Fruit fly (Drosophila melanogaster) whole organism, embryonic: ENCODE measurements around the gene DENR.

Experiments used
- Atf3 ChIP-seq: fragments of 200-800 bp; sonication (Bioruptor generic); optimal IDR thresholded peaks from 3 replicates; lab custom pipeline; 2016; ENCODE audit warnings: missing biosample characterization, missing genetic modification characterization
- Blimp-1 ChIP-seq: fragments of 200-800 bp; sonication (Bioruptor generic); optimal IDR thresholded peaks from 3 replicates; lab custom pipeline; 2018; ENCODE audit warnings: missing biosample characterization, missing genetic modification characterization, mild to moderate bottlenecking, moderate library complexity, missing genetic modification reagents
- CG11456 ChIP-seq: fragments of 200-800 bp; sonication (Bioruptor generic); IDR thresholded peaks from 3 replicates; pipeline ENCODE4 v1.3.6; 2022; ENCODE audit warnings: missing biosample characterization, missing genetic modification characterization
- CG11504 ChIP-seq: fragments of 200-800 bp; sonication (Bioruptor generic); optimal IDR thresholded peaks from 3 replicates; lab custom pipeline; 2019; ENCODE audit warnings: missing biosample characterization, mild to moderate bottlenecking, missing genetic modification characterization, moderate library complexity
- CG12219 ChIP-seq: fragments of 200-800 bp; sonication (Bioruptor generic); optimal IDR thresholded peaks from 3 replicates; lab custom pipeline; 2018; ENCODE audit warnings: missing biosample characterization, mild to moderate bottlenecking, missing genetic modification characterization
- CG13287 ChIP-seq: fragments of 200-800 bp; sonication (Bioruptor generic); IDR thresholded peaks from 2 replicates; pipeline ENCODE4 v1.3.6; 2022; ENCODE audit warnings: missing biosample characterization, missing genetic modification characterization; ENCODE audit not compliant: partially characterized antibody
- CG1529 ChIP-seq: fragments of 200-800 bp; sonication (Bioruptor generic); optimal IDR thresholded peaks from 3 replicates; lab custom pipeline; 2018; ENCODE audit warnings: missing biosample characterization, missing genetic modification characterization
- CG15601 ChIP-seq: fragments of 200-800 bp; sonication (Bioruptor generic); optimal IDR thresholded peaks from 3 replicates; lab custom pipeline; 2019; ENCODE audit warnings: missing biosample characterization, mild to moderate bottlenecking, missing genetic modification characterization, moderate library complexity
- CG18262 ChIP-seq: fragments of 200-800 bp; optimal IDR thresholded peaks from 3 replicates; lab custom pipeline; 2019; ENCODE audit warnings: missing biosample characterization, mild to moderate bottlenecking, missing genetic modification characterization, moderate library complexity
- CG2712 ChIP-seq: fragments of 200-800 bp; optimal IDR thresholded peaks from 3 replicates; lab custom pipeline; 2019; ENCODE audit warnings: missing biosample characterization, mild to moderate bottlenecking, missing genetic modification characterization, moderate library complexity
- CG31441 ChIP-seq: fragments of 200-800 bp; sonication (Bioruptor generic); IDR thresholded peaks from 2 replicates; pipeline ENCODE4 v1.3.6; 2022; ENCODE audit warnings: missing biosample characterization, missing genetic modification characterization
- CG33213 ChIP-seq: fragments of 200-800 bp; sonication (Bioruptor generic); optimal IDR thresholded peaks from 3 replicates; lab custom pipeline; 2016; ENCODE audit warnings: missing biosample characterization, missing genetic modification characterization
- CG33557 ChIP-seq: fragments of 200-800 bp; sonication (Bioruptor generic); optimal IDR thresholded peaks from 2 replicates; lab custom pipeline; 2019; ENCODE audit warnings: missing biosample characterization, mild to moderate bottlenecking, missing genetic modification characterization, moderate library complexity
- CG3995 ChIP-seq: fragments of 200-800 bp; sonication (Bioruptor generic); optimal IDR thresholded peaks from 3 replicates; lab custom pipeline; 2016; ENCODE audit warnings: missing biosample characterization, missing genetic modification characterization
- CG4328 ChIP-seq: fragments of 200-800 bp; sonication (Bioruptor generic); optimal IDR thresholded peaks from 3 replicates; lab custom pipeline; 2017; ENCODE audit warnings: missing biosample characterization, missing genetic modification reagents, missing genetic modification characterization
- CG6272 ChIP-seq: fragments of 200-800 bp; sonication (Bioruptor generic); IDR thresholded peaks from 2 replicates; pipeline ENCODE4 v1.3.6; 2022; ENCODE audit warnings: missing biosample characterization, missing genetic modification characterization
- CG7745 ChIP-seq: fragments of 200-800 bp; sonication (Bioruptor generic); optimal IDR thresholded peaks from 2 replicates; lab custom pipeline; 2018; ENCODE audit warnings: missing biosample characterization, mild to moderate bottlenecking, missing genetic modification characterization, moderate library complexity
- CG8290 ChIP-seq, 3 experiments: fragments of 200-800 bp; sonication (Bioruptor generic); optimal IDR thresholded peaks; 2 replicates each; lab custom pipeline; 2016 to 2019; ENCODE audit warnings: missing biosample characterization in 3 of 3, missing genetic modification characterization in 3 of 3, mild to moderate bottlenecking in 2 of 3, moderate library complexity in 1 of 3
- D ChIP-seq, 2 experiments: fragments of 200-800 bp in 1 of 2; fragments of >200 bp in 1 of 2; sonication (Bioruptor generic) in 1 of 2; optimal IDR thresholded peaks; 2 replicates in 1 of 2; 3 replicates in 1 of 2; lab custom pipeline; 2017; ENCODE audit warnings: mild to moderate bottlenecking in 1 of 2, missing biosample characterization in 1 of 2, missing genetic modification characterization in 1 of 2, missing genetic modification reagents in 1 of 2
- Deaf1 ChIP-seq: fragments of 200-800 bp; optimal IDR thresholded peaks from 3 replicates; lab custom pipeline; 2019; ENCODE audit warnings: missing biosample characterization, mild to moderate bottlenecking, missing genetic modification characterization, moderate library complexity
- Dp ChIP-seq: fragments of 200-800 bp; sonication (Bioruptor generic); optimal IDR thresholded peaks from 2 replicates; lab custom pipeline; 2018; ENCODE audit warnings: missing biosample characterization, mild to moderate bottlenecking, missing genetic modification characterization, moderate library complexity
- E2f2 ChIP-seq: fragments of 200-800 bp; sonication (Bioruptor generic); IDR thresholded peaks from 2 replicates; pipeline ENCODE4 v1.3.6; 2022; ENCODE audit warnings: missing biosample characterization, missing genetic modification characterization
- Jarid2 ChIP-seq: fragments of 200-800 bp; sonication (Bioruptor generic); optimal IDR thresholded peaks from 3 replicates; lab custom pipeline; 2017; ENCODE audit warnings: mild to moderate bottlenecking, missing biosample characterization, missing genetic modification reagents, missing genetic modification characterization
- Med ChIP-seq: fragments of 200-800 bp; sonication (Bioruptor generic); peaks from one replicate; lab custom pipeline; 2016; ENCODE audit warnings: missing biosample characterization, missing genetic modification characterization, mild to moderate bottlenecking, inconsistent platforms, moderate library complexity
- Myb ChIP-seq: fragments of 200-800 bp; sonication (Bioruptor generic); optimal IDR thresholded peaks from 2 replicates; lab custom pipeline; 2016; ENCODE audit warnings: missing biosample characterization, missing genetic modification characterization
- PHDP ChIP-seq: fragments of 200-800 bp; sonication (Bioruptor generic); optimal IDR thresholded peaks from 3 replicates; lab custom pipeline; 2018; ENCODE audit warnings: missing biosample characterization, mild to moderate bottlenecking, missing genetic modification characterization, moderate library complexity
- Sox102F ChIP-seq: fragments of 200-800 bp; sonication (Bioruptor generic); optimal IDR thresholded peaks from 2 replicates; lab custom pipeline; 2018; ENCODE audit warnings: missing biosample characterization, mild to moderate bottlenecking, missing genetic modification characterization, moderate library complexity
- bigmax ChIP-seq: fragments of 200-800 bp; sonication (Bioruptor generic); optimal IDR thresholded peaks from 2 replicates; lab custom pipeline; 2018; ENCODE audit warnings: missing biosample characterization, mild to moderate bottlenecking, missing genetic modification characterization
- cas ChIP-seq: fragments of 200-800 bp; sonication (Bioruptor generic); IDR thresholded peaks from 2 replicates; pipeline ENCODE4 v1.3.6; 2022; ENCODE audit warnings: missing biosample characterization, missing genetic modification characterization
- chinmo ChIP-seq: fragments of 200-800 bp; sonication (Bioruptor generic); IDR thresholded peaks from 4 replicates; pipeline ENCODE4 v1.3.6; 2022; ENCODE audit warnings: missing biosample characterization, missing genetic modification characterization; ENCODE audit not compliant: partially characterized antibody
- ci ChIP-seq: fragments of 200-800 bp; sonication (Bioruptor generic); IDR thresholded peaks from 3 replicates; pipeline ENCODE4 v1.3.6; 2022; ENCODE audit warnings: missing biosample characterization, missing genetic modification characterization
- dysf ChIP-seq: fragments of 200-800 bp; sonication (Bioruptor generic); IDR thresholded peaks from 3 replicates; pipeline ENCODE4 v1.3.6; 2022; ENCODE audit warnings: missing biosample characterization, missing genetic modification characterization
- esg ChIP-seq: fragments of 200-800 bp; sonication (Bioruptor generic); conservative IDR thresholded peaks from 2 replicates; pipeline ENCODE4 v1.3.6; 2022; ENCODE audit warnings: missing biosample characterization, missing genetic modification characterization
- klu ChIP-seq: fragments of 200-800 bp; sonication (Bioruptor generic); IDR thresholded peaks from 2 replicates; pipeline ENCODE4 v1.3.6; 2022; ENCODE audit warnings: missing biosample characterization, missing genetic modification characterization
- lola ChIP-seq, 3 experiments: fragments of >200 bp in 2 of 3; fragments of 200-800 bp in 1 of 3; sonication (Bioruptor generic) in 1 of 3; optimal IDR thresholded peaks; 2 replicates each; lab custom pipeline; 2017 to 2019; ENCODE audit warnings: missing biosample characterization in 3 of 3, missing genetic modification characterization in 3 of 3, mild to moderate bottlenecking in 1 of 3, moderate library complexity in 1 of 3
- oc ChIP-seq: fragments of 200-800 bp; sonication (Bioruptor generic); optimal IDR thresholded peaks from 2 replicates; lab custom pipeline; 2018; ENCODE audit warnings: missing biosample characterization, mild to moderate bottlenecking, missing genetic modification characterization, moderate library complexity
- otp ChIP-seq: fragments of 200-800 bp; sonication (Bioruptor generic); IDR thresholded peaks from 3 replicates; pipeline ENCODE4, ENCODE4 v1.3.6; 2022; ENCODE audit warnings: missing biosample characterization, missing genetic modification characterization
- pfk ChIP-seq: fragments of 200-800 bp; sonication (Bioruptor generic); optimal IDR thresholded peaks from 2 replicates; lab custom pipeline; 2018; ENCODE audit warnings: missing biosample characterization, mild to moderate bottlenecking, missing genetic modification characterization, moderate library complexity
- phol ChIP-seq: fragments of 200-800 bp; sonication (Bioruptor generic); optimal IDR thresholded peaks from 3 replicates; lab custom pipeline; 2018; ENCODE audit warnings: missing biosample characterization, mild to moderate bottlenecking, missing genetic modification characterization, moderate library complexity
- seq ChIP-seq: fragments of 200-800 bp; sonication (Bioruptor generic); IDR thresholded peaks from 2 replicates; pipeline ENCODE4 v1.3.6; 2022; ENCODE audit warnings: missing biosample characterization, missing genetic modification characterization
- tin ChIP-seq: fragments of 200-800 bp; sonication (Bioruptor generic); optimal IDR thresholded peaks from 3 replicates; lab custom pipeline; 2016; ENCODE audit warnings: missing biosample characterization, missing genetic modification characterization
- tna ChIP-seq: fragments of 200-800 bp; sonication (Bioruptor generic); IDR thresholded peaks from 2 replicates; pipeline ENCODE4 v1.3.6; 2022; ENCODE audit warnings: missing biosample characterization, missing genetic modification characterization; ENCODE audit not compliant: partially characterized antibody
- tx ChIP-seq: fragments of 200-800 bp; sonication (Bioruptor generic); optimal IDR thresholded peaks from 2 replicates; lab custom pipeline; 2016; ENCODE audit warnings: missing biosample characterization, missing genetic modification characterization
- vfl ChIP-seq: fragments of 200-800 bp; sonication (Bioruptor generic); optimal IDR thresholded peaks from 2 replicates; lab custom pipeline; 2016; ENCODE audit warnings: missing biosample characterization, missing genetic modification characterization

The DENR gene

DNA sequence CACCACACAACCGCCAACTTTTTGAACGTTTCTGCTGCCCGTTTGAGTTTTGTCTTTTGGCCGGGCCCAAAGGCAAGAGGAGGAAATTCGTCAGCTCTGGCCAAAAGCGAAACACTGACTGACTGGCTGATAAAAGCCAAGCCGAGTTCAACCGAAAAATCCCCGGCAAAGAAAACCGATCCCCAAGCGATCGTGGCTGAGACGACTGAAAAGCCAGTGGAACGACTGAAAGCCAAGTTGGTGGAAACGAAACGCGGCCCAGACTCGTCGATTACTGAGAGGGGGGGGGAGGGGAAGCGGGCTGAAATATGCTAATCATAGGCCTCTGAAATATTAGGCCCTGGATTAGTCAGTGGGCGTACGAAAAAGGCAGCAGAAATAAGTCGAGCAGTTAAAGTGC lies 9.9 kb downstream of the DENR start, which contains the start of gene CG13003 (continued):
- TF ChIP-seq CG15601 (tag; lab: Kevin White, UChicago) (no peak), ci (GFP tag; lab: Robert Waterston, UW) (peak; percentile 11; the same call in 1 of the 3 replicates), klu (GFP tag; lab: Robert Waterston, UW) (no peak), pfk (peak; percentile 94), otp (GFP tag; lab: Robert Waterston, UW) (0 out of 3 replicates have a peak, but pooled peaks have one; percentile 45), Deaf1 (tag; lab: Kevin White, UChicago) (peak; percentile 88), Dp (GFP tag; lab: Kevin White, UChicago) (no peak), oc (tag; lab: Kevin White, UChicago) (peak; percentile 54), tna (GFP tag; lab: Robert Waterston, UW) (0 out of 2 replicates have a peak, but pooled peaks have one; percentile 7), seq (GFP tag; lab: Robert Waterston, UW) (no peak), Med (GFP tag; lab: Kevin White, UChicago) (peak; percentile 71), Sox102F (GFP tag; lab: Kevin White, UChicago) (no peak), CG11456 (GFP tag; lab: Robert Waterston, UW) (no peak), dysf (GFP tag; lab: Robert Waterston, UW) (0 out of 3 replicates have a peak, but pooled peaks have one; percentile 15)

dm6 chrX:16874671-16875070 lies 11.7 kb downstream of the DENR start:
- TF ChIP-seq E2f2 = peak; percentile 37; the same call in 1 of the 2 replicates
- peak; percentile 24 for TF ChIP-seq Deaf1 (tag; lab: Kevin White, UChicago)
- no peak for TF ChIP-seq CG33557 (GFP tag; lab: Kevin White, UChicago)
- peak; percentile 82; the same call in 1 of the 4 replicates for TF ChIP-seq chinmo (GFP tag; lab: Robert Waterston, UW)
- peak; percentile 43 for TF ChIP-seq Jarid2 (GFP tag; lab: Kevin White, UChicago)
- TF ChIP-seq CG11456 (GFP tag; lab: Robert Waterston, UW) = 0 out of 3 replicates have a peak, but pooled peaks have one; percentile 38
- peak; percentile 92 for TF ChIP-seq pfk
- TF ChIP-seq CG13287 (GFP tag; lab: Robert Waterston, UW) = peak; percentile 10; the same call in 1 of the 2 replicates
- no peak for TF ChIP-seq CG8290 (GFP tag; optimal IDR thresholded peaks at IDR 0.05; lab: Kevin White, UChicago)
- TF ChIP-seq CG8290 (tag; optimal IDR thresholded peaks at IDR 0.05; lab: Kevin White, UChicago) = peak in 1 of 2 experiments; percentile 3
- no peak for TF ChIP-seq D (optimal IDR thresholded peaks at IDR 0.05; lab: Kevin White, UChicago)
- no peak for TF ChIP-seq D (GFP tag; optimal IDR thresholded peaks at IDR 0.05; lab: Kevin White, UChicago)
- peak; percentile 33 for TF ChIP-seq Myb (GFP tag; lab: Kevin White, UChicago)
- TF ChIP-seq vfl (GFP tag; lab: Kevin White, UChicago) = no peak

DNA sequence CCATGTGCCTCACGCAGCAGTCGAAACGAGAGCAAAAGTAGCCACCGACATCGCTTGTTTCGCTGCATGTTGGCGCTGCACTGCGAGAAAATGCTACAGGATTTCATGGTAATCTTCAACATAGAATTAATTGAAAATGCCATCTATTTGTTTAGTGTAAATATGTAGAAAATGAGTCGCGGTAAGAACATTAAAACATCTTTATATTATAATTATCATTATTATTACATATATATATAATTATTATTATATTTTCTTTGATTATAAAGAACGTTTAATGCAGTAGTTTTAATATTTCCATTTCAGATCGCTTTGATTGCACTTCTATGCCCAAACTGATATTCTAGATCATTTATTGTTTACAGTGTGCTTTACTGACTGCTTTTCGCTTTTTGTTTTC lies 13.3 kb downstream of the DENR start:
- no peak for TF ChIP-seq Dp (GFP tag; lab: Kevin White, UChicago)
- peak; percentile 44 for TF ChIP-seq CG18262 (tag; lab: Kevin White, UChicago)
- TF ChIP-seq lola (GFP tag; optimal IDR thresholded peaks at IDR 0.05; lab: Kevin White, UChicago) = peak in 1 of 3 experiments; percentile 6
- TF ChIP-seq CG11504 (tag; lab: Kevin White, UChicago) = peak; percentile 52
- TF ChIP-seq bigmax (GFP tag; lab: Kevin White, UChicago) = no peak
- no peak for TF ChIP-seq CG33213 (GFP tag; lab: Kevin White, UChicago)
- TF ChIP-seq tin (GFP tag; lab: Kevin White, UChicago) = no peak
- TF ChIP-seq CG2712 (tag; lab: Kevin White, UChicago) = peak; percentile 32
- peak; percentile 3 for TF ChIP-seq PHDP (tag; lab: Kevin White, UChicago)
- TF ChIP-seq CG3995 (GFP tag; lab: Kevin White, UChicago) = no peak
- no peak for TF ChIP-seq Atf3 (GFP tag; lab: Kevin White, UChicago)
- peak; percentile 10 for TF ChIP-seq CG1529 (GFP tag; lab: Kevin White, UChicago)
- TF ChIP-seq CG13287 (GFP tag; lab: Robert Waterston, UW) = no peak
- TF ChIP-seq CG12219 (GFP tag; lab: Kevin White, UChicago) = no peak
- TF ChIP-seq CG15601 (tag; lab: Kevin White, UChicago) = peak; percentile 12
- TF ChIP-seq esg = no peak
- TF ChIP-seq CG4328 = no peak
- peak; percentile 16 for TF ChIP-seq phol (tag; lab: Kevin White, UChicago)
- no peak for TF ChIP-seq cas (GFP tag; lab: Robert Waterston, UW)
- TF ChIP-seq CG6272 (GFP tag; lab: Robert Waterston, UW) = no peak
- peak; percentile 36 for TF ChIP-seq Blimp-1
- no peak for TF ChIP-seq CG7745 (tag; lab: Kevin White, UChicago)
- TF ChIP-seq CG31441 (GFP tag; lab: Robert Waterston, UW) = peak; percentile 46; the same call in 1 of the 2 replicates
- no peak for TF ChIP-seq tx (GFP tag; lab: Kevin White, UChicago)
